Fruit fly (Drosophila melanogaster) S2 (cell line): Measurements from ENCODE around the gene Esp.

Source experiments
- CG8478 ChIP-seq: fragments of >200 bp; optimal IDR thresholded peaks from 2 replicates; lab custom pipeline; 2018
- CTCF ChIP-seq, 2 experiments: fragments of >200 bp; optimal IDR thresholded peaks; 2 replicates each; lab custom pipeline; 2018

The Esp gene

DNA sequence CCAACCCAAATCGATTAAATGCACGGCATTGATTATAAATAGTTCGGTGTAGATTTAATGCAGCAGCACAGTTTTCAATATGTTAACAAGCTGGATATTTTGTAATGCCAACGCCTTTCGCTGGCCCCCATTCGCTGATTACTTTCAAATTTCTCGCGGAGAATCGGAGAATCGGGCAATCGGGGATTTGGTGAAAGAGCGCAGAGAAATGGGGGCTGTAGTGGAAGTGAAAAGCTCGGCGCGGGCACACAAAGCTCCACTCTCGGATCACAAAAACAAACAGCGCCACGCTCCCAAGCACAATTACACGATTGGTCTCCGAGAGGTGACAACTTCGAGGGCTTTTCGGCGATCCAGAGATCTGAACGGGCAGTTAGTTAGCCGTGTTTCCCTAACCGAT lies at the start of gene Esp:
Esp (plus strand) TSS at position 301 of the 400 bp plus-strand sequence.
- TF ChIP-seq CTCF (optimal IDR thresholded peaks at IDR 0.05; lab: Kevin White, UChicago) (no peak), CG8478 (lab: Kevin White, UChicago) (no peak)

DNA sequence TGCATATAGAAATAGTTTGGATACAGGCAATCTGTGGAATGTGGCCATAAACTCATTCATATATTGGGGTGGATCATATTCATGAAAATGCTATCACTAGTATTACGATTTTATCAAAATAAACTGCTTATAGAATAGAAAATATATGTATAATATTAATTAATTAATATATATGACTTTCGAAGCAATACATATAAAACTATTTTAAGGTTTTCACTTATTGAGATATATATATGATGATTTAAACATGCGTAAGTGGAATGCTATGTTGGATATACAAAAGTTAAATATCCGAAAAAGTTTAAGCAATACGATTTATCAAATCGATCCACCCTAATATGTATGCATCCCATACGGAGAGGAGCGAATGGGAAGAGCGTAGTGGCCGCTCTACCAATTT lies 43.1 kb upstream of the Esp start:
- TF ChIP-seq CG8478 (lab: Kevin White, UChicago) (no peak), CTCF (optimal IDR thresholded peaks at IDR 0.05; lab: Kevin White, UChicago) (no peak)

DNA sequence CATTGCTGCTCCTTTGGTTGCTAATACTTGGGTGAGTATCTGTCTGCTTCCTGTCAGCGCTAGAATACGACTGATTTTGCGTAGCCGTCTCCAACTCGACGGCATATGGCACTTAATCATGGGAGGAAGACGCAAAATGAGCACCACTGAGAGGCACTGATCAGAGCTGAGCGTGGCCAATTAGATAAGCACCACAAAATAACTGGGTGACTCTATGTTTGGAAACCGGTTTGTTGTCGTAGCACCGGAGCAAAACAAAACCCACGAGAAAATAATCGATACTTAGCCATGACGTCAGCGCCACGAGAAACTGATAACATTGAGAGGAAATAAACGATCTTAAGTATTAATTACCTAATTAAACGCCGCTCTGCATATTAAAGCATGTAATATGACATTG lies 42.2 kb upstream of the Esp start, which contains the start of gene Ude:
Ude (minus strand) TSS at position 166 of the 400 bp plus-strand sequence.
- no peak for TF ChIP-seq CG8478 (lab: Kevin White, UChicago)
- TF ChIP-seq CTCF (optimal IDR thresholded peaks at IDR 0.05; lab: Kevin White, UChicago), result no peak

DNA sequence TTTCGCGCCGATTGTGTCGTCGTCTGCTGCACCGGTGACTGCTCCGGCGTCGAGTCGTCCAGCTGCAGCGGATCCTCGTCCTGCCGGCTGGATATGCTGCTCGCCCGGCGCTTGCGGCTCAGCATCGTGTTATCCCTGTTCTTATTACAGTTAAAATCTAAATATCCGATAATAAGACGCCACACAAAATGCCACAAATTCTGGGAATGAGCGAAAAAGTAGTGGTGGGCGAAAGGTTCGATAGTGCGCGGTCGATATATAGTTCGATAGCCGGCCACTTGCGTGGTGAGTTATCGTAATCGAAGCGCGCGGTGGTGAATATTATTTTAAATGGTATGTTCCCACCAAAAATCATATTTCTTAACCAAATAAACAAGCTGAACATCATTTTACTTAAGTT lies 36.7 kb upstream of the Esp start, which contains the start of gene polybromo:
polybromo (minus strand) TSS at position 212 of the 400 bp plus-strand sequence.
- no peak for TF ChIP-seq CG8478 (lab: Kevin White, UChicago)
- TF ChIP-seq CTCF (optimal IDR thresholded peaks at IDR 0.05; lab: Kevin White, UChicago), result no peak

DNA sequence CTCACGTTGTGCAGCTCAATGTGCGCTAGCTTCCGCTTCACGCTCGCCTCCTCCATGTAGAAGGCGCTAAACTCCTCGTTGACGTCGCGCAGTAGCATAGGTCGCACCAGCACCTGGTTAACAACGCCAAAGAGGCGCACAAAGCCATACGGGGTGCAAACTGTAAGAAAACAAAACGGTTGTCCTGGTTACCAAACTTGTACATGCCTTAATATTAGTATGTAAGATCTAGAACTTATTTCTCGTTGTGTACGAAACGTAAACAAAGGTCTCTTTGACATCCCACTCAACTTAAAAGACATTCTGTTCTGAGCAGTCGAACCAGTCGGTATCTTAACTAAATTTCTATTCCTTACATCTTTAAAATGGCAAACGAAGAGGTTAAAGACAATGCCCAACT lies 34.4 kb upstream of the Esp start, which contains the start of gene CG6980:
CG6980 (plus strand) TSS at position 301 of the 400 bp plus-strand sequence.
- no peak for TF ChIP-seq CTCF (optimal IDR thresholded peaks at IDR 0.05; lab: Kevin White, UChicago)
- TF ChIP-seq CG8478 (lab: Kevin White, UChicago), result no peak

DNA sequence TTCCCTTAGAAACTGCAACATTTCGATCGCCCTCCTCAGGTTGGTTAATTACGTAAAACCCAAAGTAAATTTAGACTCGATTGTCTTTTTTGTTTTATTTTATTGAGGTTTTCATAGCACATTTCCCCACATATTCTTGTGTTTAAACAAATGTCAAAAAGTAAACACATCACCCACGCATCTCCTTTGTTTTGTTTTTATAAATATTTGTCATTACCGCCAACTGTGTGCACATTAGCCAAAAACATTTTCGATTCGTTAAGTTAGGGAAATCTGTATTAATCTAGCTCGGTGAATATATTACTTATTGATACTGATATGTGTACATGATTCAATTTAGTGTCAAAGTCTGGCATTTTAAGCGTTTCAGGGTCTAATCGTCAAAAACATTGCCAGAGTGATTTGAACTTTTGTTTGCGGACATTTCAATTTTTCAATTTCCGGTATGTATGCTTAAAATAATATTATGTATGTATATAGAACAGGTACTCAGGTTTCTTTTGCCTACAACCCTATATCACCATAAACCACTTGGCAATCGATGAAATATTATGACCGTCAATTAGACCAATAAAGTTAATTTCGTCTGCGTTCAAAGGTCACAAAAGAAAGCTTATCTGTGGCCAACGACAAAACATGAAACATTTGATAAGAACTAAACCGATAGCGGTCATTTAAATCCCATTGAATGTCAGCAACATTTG lies 32.0 kb upstream of the Esp start:
- no peak for TF ChIP-seq CTCF (optimal IDR thresholded peaks at IDR 0.05; lab: Kevin White, UChicago)
- no peak for TF ChIP-seq CG8478 (lab: Kevin White, UChicago)

DNA sequence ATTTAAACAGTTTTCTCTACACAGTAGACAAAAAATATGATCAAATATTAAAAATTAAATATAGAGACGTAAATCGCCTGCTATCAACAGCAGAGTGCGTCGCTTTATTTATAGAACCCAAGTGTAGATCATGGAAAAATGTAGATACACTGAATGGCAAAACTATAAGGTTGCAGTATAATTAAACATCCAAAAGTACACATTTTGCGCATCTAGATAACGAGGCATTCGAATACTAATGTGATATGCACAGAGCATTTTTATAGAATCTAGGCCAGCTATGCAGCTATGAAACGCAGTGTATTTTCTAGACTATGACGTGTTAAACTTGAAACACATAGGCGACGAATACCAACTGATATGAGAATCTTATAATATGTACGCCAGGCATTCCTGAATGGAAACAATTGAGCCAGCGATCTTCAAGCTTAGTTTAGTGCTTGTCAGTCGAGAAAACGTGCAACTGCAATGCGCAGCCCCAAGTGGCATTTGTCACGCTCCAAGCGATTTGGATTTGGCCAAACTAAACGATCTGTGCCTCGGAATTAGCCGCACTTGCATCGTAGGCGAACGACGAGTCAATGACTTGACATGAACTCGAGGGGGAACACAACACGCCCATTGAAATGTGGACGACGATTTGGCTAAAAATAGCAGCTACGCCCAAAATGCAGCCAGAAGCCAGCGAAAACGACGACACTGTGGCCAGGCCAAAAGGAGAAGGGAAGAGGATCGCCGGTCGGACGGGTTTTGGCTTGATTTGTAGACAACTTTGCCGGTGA lies 30.7 kb upstream of the Esp start:
- TF ChIP-seq CTCF (optimal IDR thresholded peaks at IDR 0.05; lab: Kevin White, UChicago) (no peak), CG8478 (lab: Kevin White, UChicago) (no peak)

DNA sequence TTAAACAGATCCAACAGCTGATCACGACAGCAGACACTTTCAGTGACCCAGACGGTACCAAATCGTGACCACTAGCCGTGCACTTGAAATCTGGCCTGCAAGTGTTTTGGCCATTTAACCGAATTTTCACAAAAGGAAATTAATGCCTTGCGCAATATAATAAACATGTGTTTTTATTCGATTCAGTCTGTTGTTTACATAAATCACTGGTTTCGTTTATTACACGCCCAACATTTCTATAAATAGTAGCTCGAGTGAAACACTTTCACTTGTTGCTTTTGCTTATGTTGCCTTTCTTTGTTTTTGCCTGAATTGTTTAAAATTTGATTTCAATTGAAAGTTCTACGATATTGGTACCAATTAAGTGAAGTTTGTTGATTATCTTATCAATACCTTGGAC lies 29.3 kb upstream of the Esp start:
- TF ChIP-seq CG8478 (lab: Kevin White, UChicago), result no peak
- TF ChIP-seq CTCF (optimal IDR thresholded peaks at IDR 0.05; lab: Kevin White, UChicago), result no peak

DNA sequence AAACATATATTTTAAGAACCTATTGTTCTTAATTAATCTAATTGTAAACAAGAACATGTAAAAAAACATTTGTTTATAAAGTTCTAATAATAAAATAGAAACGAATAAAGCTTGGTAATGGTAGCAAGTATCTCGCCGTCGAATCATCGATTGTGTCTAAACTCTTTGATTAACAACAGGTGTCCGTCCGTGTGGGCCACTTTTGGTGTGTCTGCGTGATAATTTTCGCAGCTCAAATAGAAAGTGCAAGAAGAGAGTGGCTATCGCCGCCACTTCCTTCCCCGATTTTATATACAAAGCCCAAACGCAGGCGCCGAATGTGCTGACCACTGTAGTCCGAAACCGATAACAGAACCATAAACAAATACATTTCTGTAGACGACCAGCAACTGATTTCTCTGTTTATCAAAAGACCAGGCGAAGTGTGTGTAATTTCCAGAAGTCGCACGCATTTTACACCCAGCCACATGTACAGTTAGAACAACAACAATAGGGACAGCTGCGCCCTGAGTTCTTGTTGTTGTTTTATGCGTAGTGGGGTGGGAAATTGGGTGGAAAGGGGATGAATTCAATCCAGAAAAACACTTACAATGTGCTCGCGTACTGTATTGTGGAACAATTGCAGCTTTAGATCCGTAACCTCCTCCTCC lies 28.6 kb upstream of the Esp start:
- TF ChIP-seq CTCF (optimal IDR thresholded peaks at IDR 0.05; lab: Kevin White, UChicago) (no peak), CG8478 (lab: Kevin White, UChicago) (no peak)

DNA sequence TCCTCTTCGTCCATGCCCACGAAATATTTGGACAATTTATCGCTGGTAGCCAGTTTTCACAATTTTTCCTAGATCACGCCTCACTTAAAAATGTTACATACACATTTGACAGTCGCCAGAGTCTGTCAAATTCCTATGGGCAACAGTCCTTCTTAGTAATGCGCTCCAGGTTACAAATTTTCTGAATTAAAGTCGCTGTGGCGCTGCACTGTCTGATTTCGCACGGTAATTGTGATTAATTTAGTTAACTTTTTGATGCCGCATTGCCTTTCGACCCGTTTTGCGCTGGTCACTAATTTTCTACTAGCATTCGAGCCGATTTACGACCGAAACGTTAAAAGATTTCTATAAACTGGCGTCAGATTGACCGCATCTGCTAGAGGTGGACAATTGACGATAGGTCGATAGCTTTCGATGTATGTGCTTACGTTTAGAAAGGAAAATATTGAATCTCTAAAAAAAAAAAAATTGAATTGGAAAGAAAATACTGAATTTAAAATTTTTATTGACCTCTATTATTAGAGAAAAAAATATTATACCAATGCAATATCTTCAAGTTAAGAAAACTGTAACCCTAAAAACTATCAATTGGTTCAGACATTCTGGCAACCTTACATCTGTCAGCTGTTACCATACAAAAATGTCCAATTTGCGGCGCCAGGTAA lies 28.0 kb upstream of the Esp start, which contains the start of the genes lili and CG34150:
lili (minus strand) TSS at position 376 of the 665 bp plus-strand sequence.
CG34150 (plus strand) TSS at position 626 of the 665 bp plus-strand sequence.
- no peak for TF ChIP-seq CTCF (optimal IDR thresholded peaks at IDR 0.05; lab: Kevin White, UChicago)
- no peak for TF ChIP-seq CG8478 (lab: Kevin White, UChicago)

DNA sequence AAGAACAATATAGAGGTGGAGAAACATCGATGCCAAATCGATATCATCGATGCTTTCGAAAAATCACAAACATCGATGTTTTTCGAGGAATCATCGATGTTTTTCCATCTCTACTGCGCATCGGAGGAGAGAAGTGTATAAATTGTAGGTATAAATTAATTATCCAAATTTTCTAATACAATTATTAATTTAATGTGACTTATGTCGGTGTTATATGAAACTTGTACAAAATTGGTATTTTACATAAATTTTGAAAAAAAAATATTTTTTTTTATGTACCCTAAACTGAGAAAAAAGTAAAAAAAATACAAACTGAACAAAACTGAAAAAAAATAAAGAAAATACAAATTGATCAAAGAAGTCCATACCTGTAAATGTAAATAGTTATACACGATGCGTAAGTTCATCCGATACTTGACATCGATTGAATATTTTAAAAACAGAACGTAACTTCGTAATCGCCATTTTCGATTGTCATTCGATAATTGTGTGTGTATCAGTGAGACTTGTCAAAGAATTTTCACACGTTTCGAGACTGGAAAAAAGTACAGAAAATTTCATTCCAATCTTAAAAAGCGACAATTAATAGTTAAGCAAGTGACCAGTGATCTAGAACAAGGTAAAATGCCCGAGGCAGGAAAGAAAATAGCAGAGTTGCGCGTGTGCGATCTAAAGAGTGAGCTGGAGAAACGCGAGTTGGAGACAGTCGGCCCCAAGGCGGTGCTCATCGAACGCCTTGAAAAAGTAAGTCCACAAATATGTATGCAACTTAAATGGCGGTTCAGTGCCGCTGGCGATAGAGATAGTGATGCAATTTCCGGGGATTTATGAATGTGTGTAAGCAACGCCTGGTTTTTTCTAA lies 24.5 kb upstream of the Esp start, which contains the start of the genes CG5808 and Saf-B:
CG5808 (minus strand) TSS at position 15 of the 862 bp plus-strand sequence.
Saf-B (plus strand) TSS at position 472 of the 862 bp plus-strand sequence.
- TF ChIP-seq CTCF (optimal IDR thresholded peaks at IDR 0.05; lab: Kevin White, UChicago), result no peak
- TF ChIP-seq CG8478 (lab: Kevin White, UChicago), result no peak

DNA sequence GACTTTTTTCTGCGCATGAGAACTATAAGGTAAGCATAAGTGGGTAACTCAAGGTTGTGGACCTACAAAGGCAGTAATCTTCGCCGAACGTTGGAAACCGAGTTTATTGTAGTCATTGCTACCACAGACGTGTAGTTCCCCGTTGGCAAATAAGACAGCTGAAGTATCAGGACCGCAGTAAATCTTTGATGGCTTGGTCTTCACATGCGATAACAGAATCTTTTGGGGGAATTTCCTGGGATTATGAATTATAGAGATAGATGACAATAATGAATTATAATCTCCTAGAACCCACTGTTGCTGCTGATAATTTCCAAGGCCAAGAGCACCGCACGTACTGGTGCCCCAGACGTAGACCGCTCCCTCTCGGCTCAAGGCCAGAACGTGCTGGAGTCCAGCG lies 18.7 kb upstream of the Esp start:
- TF ChIP-seq CG8478 (lab: Kevin White, UChicago), result no peak
- TF ChIP-seq CTCF (optimal IDR thresholded peaks at IDR 0.05; lab: Kevin White, UChicago), result no peak

DNA sequence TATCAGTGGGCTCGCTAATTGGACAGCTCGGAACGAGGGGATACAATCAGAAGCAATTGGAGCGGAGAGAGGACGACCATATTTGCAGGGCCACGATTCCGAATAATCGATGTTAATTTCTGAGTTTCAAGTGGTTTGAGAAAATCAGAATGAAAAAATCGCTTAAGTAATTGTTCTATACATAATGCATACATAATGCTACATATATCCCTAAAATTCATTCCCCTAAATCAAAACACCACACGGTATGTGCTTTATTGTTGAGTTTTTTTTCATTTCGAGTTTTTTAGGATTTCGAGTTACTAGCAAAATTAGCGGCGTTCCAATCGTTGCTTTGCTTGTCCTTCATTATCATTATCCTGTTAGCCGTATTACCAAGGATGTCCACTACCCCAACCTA lies 16.2 kb upstream of the Esp start, which contains the start of gene niki:
niki (minus strand) TSS at position 101 of the 400 bp plus-strand sequence.
- no peak for TF ChIP-seq CTCF (optimal IDR thresholded peaks at IDR 0.05; lab: Kevin White, UChicago)
- no peak for TF ChIP-seq CG8478 (lab: Kevin White, UChicago)
